Worm (Caenorhabditis elegans) whole organism, L1 larva: ENCODE results near the gene T13C2.2.

Source experiments
- C34B4.2 ChIP-seq: sonication (generic microtip); optimal IDR thresholded peaks from 2 replicates; lab custom pipeline; 2017; ENCODE audit warnings: mild to moderate bottlenecking, missing genetic modification characterization, missing compliant biosample characterization
- aha-1 ChIP-seq: fragments of 150-350 bp; optimal IDR thresholded peaks from 2 replicates; lab custom pipeline; 2014; ENCODE audit warnings: missing biosample characterization, missing genetic modification characterization
- alr-1 ChIP-seq: fragments of 200-800 bp; sonication (Bioruptor generic); optimal IDR thresholded peaks from 2 replicates; lab custom pipeline; 2018; ENCODE audit warnings: borderline replicate concordance, mild to moderate bottlenecking, missing genetic modification characterization, missing compliant biosample characterization
- ceh-88 ChIP-seq: fragments of 200-800 bp; sonication (Bioruptor generic); IDR thresholded peaks from 2 replicates; pipeline ENCODE4 v1.3.6; 2022; ENCODE audit warnings: missing genetic modification characterization, missing compliant biosample characterization
- ceh-90 ChIP-seq: sonication (generic microtip); optimal IDR thresholded peaks from 2 replicates; lab custom pipeline; 2016; ENCODE audit warnings: missing genetic modification characterization, missing compliant biosample characterization
- ces-1 ChIP-seq: fragments of 150-350 bp; optimal IDR thresholded peaks from 2 replicates; lab custom pipeline; 2014; ENCODE audit warnings: missing biosample characterization, missing genetic modification reagents, missing genetic modification characterization
- dpl-1 ChIP-seq, 3 experiments: fragments of 150-350 bp in 2 of 3; sonication (generic microtip) in 1 of 3; optimal IDR thresholded peaks; 2 replicates each; lab custom pipeline; 2014 to 2017; ENCODE audit warnings: missing biosample characterization in 3 of 3, missing genetic modification characterization in 3 of 3, missing genetic modification reagents in 3 of 3
- efl-3 ChIP-seq: fragments of 200-800 bp; sonication (Bioruptor generic); optimal IDR thresholded peaks from 2 replicates; lab custom pipeline; 2018; ENCODE audit warnings: mild to moderate bottlenecking, missing genetic modification characterization, missing compliant biosample characterization
- egl-13 ChIP-seq: sonication (generic microtip); optimal IDR thresholded peaks from 2 replicates; lab custom pipeline; 2016; ENCODE audit warnings: missing genotype, missing genetic modification reagents, missing genetic modification characterization, missing compliant biosample characterization
- egl-27 ChIP-seq, 2 experiments: fragments of 150-350 bp in 1 of 2; sonication (generic microtip); optimal IDR thresholded peaks; 3 replicates each; lab custom pipeline; 2017 to 2018; ENCODE audit warnings: missing biosample characterization in 2 of 2, missing genetic modification characterization in 2 of 2, missing genetic modification reagents in 2 of 2
- elt-2 ChIP-seq: sonication (generic microtip); optimal IDR thresholded peaks from 2 replicates; lab custom pipeline; 2016; ENCODE audit warnings: missing genetic modification characterization, mild to moderate bottlenecking, inconsistent platforms, missing compliant biosample characterization, missing genetic modification reagents
- elt-3 ChIP-seq, 6 experiments: fragments of 150-350 bp in 1 of 6; sonication (generic microtip); optimal IDR thresholded peaks; 2 replicates each; lab custom pipeline; 2017 to 2018; ENCODE audit warnings: missing biosample characterization in 6 of 6, missing genetic modification characterization in 6 of 6, inconsistent platforms in 1 of 6
- ets-5 ChIP-seq: fragments of 200-800 bp; sonication (Bioruptor generic); IDR thresholded peaks from 2 replicates; pipeline ENCODE4 v1.3.6; 2022; ENCODE audit warnings: missing genetic modification characterization, missing compliant biosample characterization
- fkh-8 ChIP-seq: sonication (generic microtip); optimal IDR thresholded peaks from 2 replicates; lab custom pipeline; 2016; ENCODE audit warnings: mild to moderate bottlenecking, missing genetic modification characterization, missing compliant biosample characterization
- fos-1 ChIP-seq: fragments of 150-350 bp; optimal IDR thresholded peaks from 2 replicates; lab custom pipeline; 2014; ENCODE audit warnings: missing biosample characterization, missing genetic modification characterization
- grh-1 ChIP-seq: fragments of 200-800 bp; sonication (Bioruptor generic); IDR thresholded peaks from 2 replicates; pipeline ENCODE4 v1.3.6; 2022; ENCODE audit warnings: missing genetic modification reagents, missing genetic modification characterization, missing compliant biosample characterization
- hpl-2 ChIP-seq: fragments of 150-350 bp; optimal IDR thresholded peaks from 2 replicates; lab custom pipeline; 2014; ENCODE audit warnings: missing biosample characterization, missing genetic modification reagents, missing genetic modification characterization
- jun-1 ChIP-seq: fragments of 150-350 bp; optimal IDR thresholded peaks from 2 replicates; lab custom pipeline; 2014; ENCODE audit warnings: missing biosample characterization, missing genetic modification reagents, missing genetic modification characterization
- lin-14 ChIP-seq: fragments of 200-800 bp; sonication (Bioruptor generic); optimal IDR thresholded peaks from 2 replicates; lab custom pipeline; 2018; ENCODE audit warnings: mild to moderate bottlenecking, missing genetic modification characterization, moderate library complexity, missing compliant biosample characterization
- lin-35 ChIP-seq, 2 experiments: fragments of 150-350 bp; optimal IDR thresholded peaks; 2 replicates each; lab custom pipeline; 2014; ENCODE audit warnings: missing biosample characterization in 2 of 2, missing genetic modification characterization in 2 of 2, missing genetic modification reagents in 2 of 2
- lin-39 ChIP-seq: fragments of 150-350 bp; optimal IDR thresholded peaks from 2 replicates; lab custom pipeline; 2014; ENCODE audit warnings: missing biosample characterization, missing genetic modification reagents, missing genetic modification characterization
- lsy-2 ChIP-seq, 2 experiments: fragments of 150-350 bp; optimal IDR thresholded peaks; 2 replicates each; lab custom pipeline; 2014; ENCODE audit warnings: missing biosample characterization in 2 of 2, missing genetic modification characterization in 2 of 2
- mab-9 ChIP-seq: fragments of 200-800 bp; sonication (Bioruptor generic); IDR thresholded peaks from 2 replicates; pipeline ENCODE4 v1.3.6; 2022; ENCODE audit warnings: missing genetic modification reagents, missing genetic modification characterization, missing compliant biosample characterization
- mdl-1 ChIP-seq, 2 experiments: fragments of 150-350 bp; optimal IDR thresholded peaks; 2 replicates each; lab custom pipeline; 2014 to 2017; ENCODE audit warnings: missing biosample characterization in 2 of 2, missing genetic modification characterization in 2 of 2, inconsistent platforms in 1 of 2
- mep-1 ChIP-seq: fragments of 150-350 bp; optimal IDR thresholded peaks from 2 replicates; lab custom pipeline; 2014; ENCODE audit warnings: missing biosample characterization, missing genetic modification characterization
- nhr-11 ChIP-seq: fragments of 150-350 bp; optimal IDR thresholded peaks from 2 replicates; lab custom pipeline; 2014; ENCODE audit warnings: missing biosample characterization, missing genetic modification characterization
- nhr-20 ChIP-seq: sonication (generic microtip); optimal IDR thresholded peaks from 2 replicates; lab custom pipeline; 2016; ENCODE audit warnings: mild to moderate bottlenecking, missing genetic modification characterization, missing compliant biosample characterization
- nhr-237 ChIP-seq: fragments of 150-350 bp; optimal IDR thresholded peaks from 2 replicates; lab custom pipeline; 2014; ENCODE audit warnings: missing biosample characterization, missing genetic modification characterization
- nhr-28 ChIP-seq: fragments of 150-350 bp; optimal IDR thresholded peaks from 2 replicates; lab custom pipeline; 2014; ENCODE audit warnings: missing biosample characterization, missing genetic modification characterization
- nhr-47 ChIP-seq: sonication (generic microtip); optimal IDR thresholded peaks from 2 replicates; lab custom pipeline; 2016; ENCODE audit warnings: mild to moderate bottlenecking, missing genetic modification characterization, moderate library complexity, missing compliant biosample characterization
- nhr-71 ChIP-seq: sonication (generic microtip); optimal IDR thresholded peaks from 2 replicates; lab custom pipeline; 2016; ENCODE audit warnings: mild to moderate bottlenecking, missing genetic modification characterization, moderate library complexity, missing compliant biosample characterization
- nhr-76 ChIP-seq: sonication (generic microtip); optimal IDR thresholded peaks from 2 replicates; lab custom pipeline; 2017; ENCODE audit warnings: missing biosample characterization, missing genetic modification characterization
- nhr-77 ChIP-seq: fragments of 150-350 bp; optimal IDR thresholded peaks from 2 replicates; lab custom pipeline; 2014; ENCODE audit warnings: missing biosample characterization, missing genetic modification characterization
- nhr-90 ChIP-seq: sonication (generic microtip); optimal IDR thresholded peaks from 2 replicates; lab custom pipeline; 2016; ENCODE audit warnings: mild to moderate bottlenecking, missing genetic modification characterization, missing compliant biosample characterization; ENCODE audit not compliant: poor library complexity
- pag-3 ChIP-seq: sonication (generic microtip); optimal IDR thresholded peaks from 2 replicates; lab custom pipeline; 2017; ENCODE audit warnings: missing genetic modification characterization, mild to moderate bottlenecking, missing compliant biosample characterization, antibody characterized with exemption, borderline replicate concordance; ENCODE audit not compliant: insufficient read depth
- rnt-1 ChIP-seq: sonication (generic microtip); optimal IDR thresholded peaks from 2 replicates; lab custom pipeline; 2016; ENCODE audit warnings: mild to moderate bottlenecking, missing genetic modification characterization, moderate library complexity, missing compliant biosample characterization
- skn-1 ChIP-seq: fragments of 150-350 bp; optimal IDR thresholded peaks from 2 replicates; lab custom pipeline; 2014; ENCODE audit warnings: missing biosample characterization, missing genetic modification characterization
- sox-4 ChIP-seq: sonication (generic microtip); optimal IDR thresholded peaks from 2 replicates; lab custom pipeline; 2016; ENCODE audit warnings: missing genetic modification characterization, missing compliant biosample characterization
- sptf-1 ChIP-seq: fragments of 150-350 bp; optimal IDR thresholded peaks from 2 replicates; lab custom pipeline; 2014; ENCODE audit warnings: missing biosample characterization, missing genetic modification characterization
- sup-37 ChIP-seq: fragments of 200-800 bp; sonication (Bioruptor generic); optimal IDR thresholded peaks from 2 replicates; lab custom pipeline; 2018; ENCODE audit warnings: mild to moderate bottlenecking, missing genetic modification characterization, missing compliant biosample characterization
- swsn-7 ChIP-seq: sonication (generic microtip); optimal IDR thresholded peaks from 2 replicates; lab custom pipeline; 2016; ENCODE audit warnings: missing genetic modification characterization, missing compliant biosample characterization
- tbx-2 ChIP-seq: sonication (generic microtip); optimal IDR thresholded peaks from 2 replicates; lab custom pipeline; 2016; ENCODE audit warnings: missing genetic modification characterization, missing compliant biosample characterization
- tlp-1 ChIP-seq: fragments of 150-350 bp; optimal IDR thresholded peaks from 2 replicates; lab custom pipeline; 2014; ENCODE audit warnings: missing biosample characterization, missing genetic modification characterization
- unc-62 ChIP-seq: fragments of 150-350 bp; optimal IDR thresholded peaks from 2 replicates; lab custom pipeline; 2014; ENCODE audit warnings: missing biosample characterization, missing genetic modification reagents, missing genetic modification characterization
- vab-15 ChIP-seq: sonication (generic microtip); optimal IDR thresholded peaks from 2 replicates; lab custom pipeline; 2017; ENCODE audit warnings: missing genotype, mild to moderate bottlenecking, missing genetic modification characterization, missing compliant biosample characterization
- xbp-1 ChIP-seq: sonication (generic microtip); optimal IDR thresholded peaks from 2 replicates; lab custom pipeline; 2016; ENCODE audit warnings: missing genetic modification characterization, missing compliant biosample characterization
- zip-4 ChIP-seq: fragments of 200-800 bp; sonication (Bioruptor generic); optimal IDR thresholded peaks from 2 replicates; lab custom pipeline; 2018; ENCODE audit warnings: mild to moderate bottlenecking, missing genetic modification characterization, moderate library complexity, missing compliant biosample characterization
- ztf-11 ChIP-seq, 2 experiments: sonication (generic microtip); optimal IDR thresholded peaks; 2 replicates each; lab custom pipeline; 2016 to 2017; ENCODE audit warnings: missing genetic modification characterization in 2 of 2, missing biosample characterization in 1 of 2, missing compliant biosample characterization in 1 of 2
- ztf-4 ChIP-seq: fragments of 150-350 bp; optimal IDR thresholded peaks from 2 replicates; lab custom pipeline; 2014; ENCODE audit warnings: missing biosample characterization, missing genetic modification characterization

The T13C2.2 gene

DNA sequence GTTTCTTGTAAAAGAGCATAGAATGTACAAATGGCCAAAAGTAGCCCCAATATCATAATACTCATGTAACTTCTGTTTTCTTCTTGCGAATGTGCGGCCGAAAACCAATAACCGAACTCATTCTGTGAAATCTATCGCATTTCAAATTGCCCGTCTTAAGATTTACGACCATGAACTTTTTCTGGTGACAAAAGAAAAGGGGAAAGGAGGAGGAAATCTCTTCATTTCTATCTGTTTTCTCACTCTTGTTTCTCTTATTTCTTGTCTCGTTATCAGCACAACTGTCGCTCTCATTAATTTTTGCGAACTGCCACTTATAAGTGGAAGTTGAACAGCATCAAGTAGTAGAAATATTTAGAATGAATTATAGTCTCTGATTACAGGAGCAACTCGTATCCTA lies 49.1 kb downstream of the T13C2.2 start (continued):
- TF ChIP-seq rnt-1 (tag; lab: Kevin White, UChicago) (peak; percentile 54), zip-4 (GFP tag; lab: Kevin White, UChicago) (no peak), ets-5 (GFP tag; lab: Robert Waterston, UW) (no peak), ztf-4 (tag; lab: Kevin White, UChicago) (no peak), nhr-20 (tag; lab: Kevin White, UChicago) (peak; percentile 40), fkh-8 (no peak), sup-37 (GFP tag; lab: Kevin White, UChicago) (no peak), mdl-1 (tag; optimal IDR thresholded peaks at IDR 0.05; lab: Kevin White, UChicago) (no peak), elt-3 (tag; optimal IDR thresholded peaks at IDR 0.05; lab: Kevin White, UChicago) (peak in 2 of 6 experiments; percentile 25 to 53), nhr-47 (tag; lab: Kevin White, UChicago) (no peak), nhr-76 (tag; lab: Kevin White, UChicago) (no peak), unc-62 (GFP tag; lab: Kevin White, UChicago) (no peak), pag-3 (tag; lab: Kevin White, UChicago) (no peak), ceh-88 (no peak), sptf-1 (tag; lab: Kevin White, UChicago) (no peak), lin-14 (GFP tag; lab: Kevin White, UChicago) (peak; percentile 83), skn-1 (no peak), ces-1 (GFP tag; lab: Kevin White, UChicago) (no peak), nhr-11 (no peak), efl-3 (GFP tag; lab: Kevin White, UChicago) (no peak), dpl-1 (GFP tag; optimal IDR thresholded peaks at IDR 0.05; lab: Kevin White, UChicago) (no peak), nhr-28 (tag; lab: Kevin White, UChicago) (no peak), mep-1 (tag; lab: Kevin White, UChicago) (peak; percentile 25), mab-9 (no peak), alr-1 (no peak), C34B4.2 (tag; lab: Kevin White, UChicago) (no peak), jun-1 (tag; lab: Kevin White, UChicago) (no peak), lin-35 (GFP tag; optimal IDR thresholded peaks at IDR 0.05; lab: Kevin White, UChicago) (no peak), nhr-90 (tag; lab: Kevin White, UChicago) (no peak), lsy-2 (tag; optimal IDR thresholded peaks at IDR 0.05; lab: Kevin White, UChicago) (peak in 1 of 2 experiments; percentile 52), grh-1 (GFP tag; lab: Robert Waterston, UW) (no peak), elt-2 (tag; lab: Kevin White, UChicago) (no peak), swsn-7 (no peak), nhr-237 (tag; lab: Kevin White, UChicago) (no peak), tbx-2 (tag; lab: Kevin White, UChicago) (no peak), xbp-1 (tag; lab: Kevin White, UChicago) (no peak), lin-39 (no peak), nhr-71 (peak; percentile 68), egl-13 (tag; lab: Kevin White, UChicago) (no peak), tlp-1 (tag; lab: Kevin White, UChicago) (no peak)

- no peak for TF ChIP-seq lsy-2 (tag; optimal IDR thresholded peaks at IDR 0.05; lab: Kevin White, UChicago)
- TF ChIP-seq fkh-8: no peak
- TF ChIP-seq nhr-90 (tag; lab: Kevin White, UChicago): no peak
- no peak for TF ChIP-seq zip-4 (GFP tag; lab: Kevin White, UChicago)
- no peak for TF ChIP-seq sox-4 (tag; lab: Kevin White, UChicago)
- TF ChIP-seq egl-27 (tag; optimal IDR thresholded peaks at IDR 0.05; lab: Kevin White, UChicago): no peak
- TF ChIP-seq fos-1: no peak
- no peak for TF ChIP-seq hpl-2 (GFP tag; lab: Kevin White, UChicago)
- no peak for TF ChIP-seq aha-1 (tag; lab: Kevin White, UChicago)
- no peak for TF ChIP-seq ztf-11 (tag; optimal IDR thresholded peaks at IDR 0.05; lab: Kevin White, UChicago)
- no peak for TF ChIP-seq vab-15 (tag; lab: Kevin White, UChicago)
- no peak for TF ChIP-seq ceh-90
- TF ChIP-seq dpl-1 (GFP tag; optimal IDR thresholded peaks at IDR 0.05; lab: Kevin White, UChicago): no peak
- TF ChIP-seq xbp-1 (tag; lab: Kevin White, UChicago): no peak
- no peak for TF ChIP-seq nhr-76 (tag; lab: Kevin White, UChicago)
- no peak for TF ChIP-seq nhr-77 (tag; lab: Kevin White, UChicago)
- TF ChIP-seq nhr-237 (tag; lab: Kevin White, UChicago): no peak
- TF ChIP-seq jun-1 (tag; lab: Kevin White, UChicago): no peak
These were observed 50.0 kb downstream of the T13C2.2 start for ce11 chrII:6842009-6842408.
